Fruit fly (Drosophila melanogaster) whole organism, embryonic: ENCODE data around the gene Vps29.

Experiments
- ATbp ChIP-seq: fragments of 200-800 bp; sonication (Bioruptor generic); optimal IDR thresholded peaks from 2 replicates; lab custom pipeline; 2017; ENCODE audit warnings: missing biosample characterization, mild to moderate bottlenecking, missing genetic modification characterization, missing genetic modification reagents
- Abd-B ChIP-seq: fragments of 200-800 bp; sonication (Bioruptor generic); optimal IDR thresholded peaks from 2 replicates; lab custom pipeline; 2018; ENCODE audit warnings: missing biosample characterization, mild to moderate bottlenecking, missing genetic modification characterization, moderate library complexity
- Awh ChIP-seq: fragments of 200-800 bp; sonication (Bioruptor generic); IDR thresholded peaks from 2 replicates; pipeline ENCODE4, ENCODE4 v1.3.6; 2022; ENCODE audit warnings: missing biosample characterization, missing genetic modification characterization
- CG2678 ChIP-seq: fragments of 200-800 bp; sonication (Bioruptor generic); optimal IDR thresholded peaks from 3 replicates; lab custom pipeline; 2019; ENCODE audit warnings: missing biosample characterization, mild to moderate bottlenecking, missing genetic modification characterization, moderate library complexity
- MBD-R2 ChIP-seq: fragments of 200-800 bp; sonication (Bioruptor generic); IDR thresholded peaks from 2 replicates; pipeline ENCODE4 v1.3.6; 2022; ENCODE audit warnings: missing biosample characterization, missing genetic modification characterization
- Nf-YC ChIP-seq: fragments of 200-800 bp; optimal IDR thresholded peaks from 3 replicates; lab custom pipeline; 2019; ENCODE audit warnings: missing biosample characterization, mild to moderate bottlenecking, missing genetic modification characterization, moderate library complexity
- zen ChIP-seq: fragments of 200-800 bp; sonication (Bioruptor generic); optimal IDR thresholded peaks from 3 replicates; lab custom pipeline; 2018; ENCODE audit warnings: missing biosample characterization, mild to moderate bottlenecking, missing genetic modification characterization, moderate library complexity

DNA sequence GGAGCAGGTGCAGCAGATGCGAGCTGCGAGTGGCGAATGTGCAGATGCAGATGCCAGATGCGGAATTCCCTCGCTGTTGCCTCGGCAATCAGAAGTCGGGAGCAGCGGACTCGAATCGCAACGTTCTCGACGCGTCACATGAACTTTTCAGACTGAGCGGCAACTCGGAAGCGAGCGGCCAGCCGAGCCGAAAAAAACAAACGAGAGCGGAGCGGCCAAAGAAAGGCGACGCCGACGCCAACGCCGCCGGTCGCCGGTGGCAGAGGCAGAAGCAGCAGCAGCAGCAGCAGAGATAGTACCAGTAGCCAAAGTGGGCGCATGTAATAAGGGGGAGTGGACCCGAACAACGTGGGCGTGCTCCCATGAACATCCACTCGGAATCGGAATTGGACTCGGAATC lies 48.2 kb upstream of the Vps29 start, which contains the start of gene CG4629:
- TF ChIP-seq zen (tag; lab: Kevin White, UChicago) (no peak), CG2678 (tag; lab: Kevin White, UChicago) (no peak), MBD-R2 (GFP tag; lab: Robert Waterston, UW) (no peak), Abd-B (GFP tag; lab: Kevin White, UChicago) (no peak), Awh (no peak), ATbp (GFP tag; lab: Kevin White, UChicago) (no peak), Nf-YC (tag; lab: Kevin White, UChicago) (peak; percentile 38)
